Worm (Caenorhabditis elegans) whole organism, dauer: ENCODE data around the gene mrpl-41.
"Not testable (repeated sequence)": the region's sequence is repeated elsewhere in the genome, so short reads cannot be mapped to it uniquely, and the experiment has no call there.

ENCODE experiments used
- unc-62 ChIP-seq: sonication (generic microtip); optimal IDR thresholded peaks from 2 replicates; lab custom pipeline; 2017; ENCODE audit warnings: missing biosample characterization, missing genetic modification reagents, missing genetic modification characterization

The mrpl-41 gene

DNA sequence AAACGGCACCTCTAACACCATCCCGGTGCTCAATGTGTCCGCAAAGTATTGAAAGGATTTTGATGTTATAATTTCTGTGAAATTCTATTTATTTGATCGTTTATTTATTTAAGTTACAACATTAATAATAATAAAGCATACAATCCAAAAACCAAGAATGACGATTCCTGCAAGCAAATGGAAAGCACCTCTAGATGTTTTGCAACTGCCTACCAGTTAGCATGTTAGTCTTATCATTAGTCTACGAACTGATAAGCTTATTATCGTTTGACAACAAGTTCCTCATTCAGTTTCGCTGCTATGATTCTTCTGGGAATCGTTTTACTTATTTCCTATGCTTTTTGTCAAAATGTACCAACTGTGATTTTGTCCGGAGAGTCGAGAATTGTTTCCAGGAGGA lies 10.9 kb downstream of the mrpl-41 start, which contains the start of gene K01A2.6:
Gene K01A2.6 (plus strand): TSS at position 301 of the 400 bp plus-strand sequence.
- TF ChIP-seq unc-62, result no peak

ce11 chrII:300977-301772 lies 12.4 kb downstream of the mrpl-41 start, which contains the start of gene K01A2.5:
Gene K01A2.5 (plus strand): TSS chrII:301273.
- no peak for TF ChIP-seq unc-62

DNA sequence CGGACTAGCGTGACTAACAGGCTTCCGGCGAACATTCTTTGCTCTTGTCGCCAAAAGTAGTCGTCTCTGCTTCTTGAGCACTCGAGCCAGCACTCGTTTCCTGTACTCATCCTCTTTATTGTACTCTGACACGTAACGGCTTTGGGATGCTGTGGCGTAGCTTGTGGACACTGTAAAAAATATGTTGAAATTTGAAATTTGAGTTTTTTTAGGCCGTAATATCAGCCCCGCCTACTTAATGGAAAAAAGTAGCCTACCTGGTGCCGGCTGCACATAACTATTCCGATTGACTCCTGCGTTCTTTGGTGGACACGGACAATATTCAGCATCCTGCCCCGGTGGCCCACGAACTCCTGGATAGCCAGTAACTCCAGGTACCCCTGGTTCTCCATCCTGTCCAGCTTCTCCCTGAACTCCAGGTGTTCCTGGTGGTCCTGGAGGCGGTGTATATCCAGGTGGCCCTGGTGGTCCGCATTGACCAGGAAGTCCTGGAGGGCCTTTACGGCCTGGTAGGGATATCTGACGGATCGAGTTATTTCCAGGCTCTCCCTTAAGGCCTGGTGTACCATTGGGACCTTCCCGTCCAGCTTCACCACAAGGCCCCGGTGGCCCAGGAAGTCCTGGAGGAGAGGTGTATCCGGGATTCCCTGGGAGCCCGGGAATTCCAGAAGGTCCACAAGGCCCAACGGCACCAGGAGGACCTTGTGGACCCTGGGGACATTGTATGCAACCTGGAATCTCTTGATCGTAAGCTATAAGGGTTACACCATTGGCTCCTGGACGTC lies 15.4 kb downstream of the mrpl-41 start:
- TF ChIP-seq unc-62, result no peak

ce11 chrII:305645-306044 lies 16.9 kb downstream of the mrpl-41 start, which contains the start of gene col-69:
Gene col-69 (minus strand): TSS chrII:305745.
- no peak for TF ChIP-seq unc-62

- no peak for TF ChIP-seq unc-62
These were observed 18.4 kb downstream of the mrpl-41 start, which contains the start of gene K01A2.4 for ce11 chrII:307154-307553. Gene K01A2.4 (plus strand): TSS chrII:307454.

ce11 chrII:312110-312509 lies 23.4 kb downstream of the mrpl-41 start, which contains the start of gene mps-2:
Gene mps-2 (minus strand): TSS chrII:312210.
- TF ChIP-seq unc-62, result not testable (repeated sequence)

ce11 chrII:313540-313939 lies 24.8 kb downstream of the mrpl-41 start:
- no peak for TF ChIP-seq unc-62

DNA sequence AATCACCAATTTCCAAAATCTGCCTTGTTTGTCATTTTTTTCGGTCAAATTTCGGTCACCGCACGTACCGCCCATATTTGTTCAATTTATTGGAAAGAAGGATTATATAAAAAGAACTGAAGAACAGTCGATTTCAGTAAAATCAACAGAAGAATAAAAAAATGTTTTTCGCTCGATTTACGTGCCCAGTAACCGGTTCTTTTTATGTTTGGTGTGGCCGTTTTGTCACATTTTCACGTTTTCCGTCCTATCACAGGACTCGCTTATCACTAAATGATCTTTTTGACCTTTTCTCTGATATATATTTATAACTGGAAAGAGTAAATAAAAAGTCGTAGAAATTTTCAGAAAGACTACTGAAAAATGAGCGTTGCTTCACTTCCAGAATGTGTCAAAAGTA lies 30.7 kb downstream of the mrpl-41 start, which contains the start of gene far-7:
Gene far-7 (plus strand): TSS at position 331 of the 400 bp plus-strand sequence.
- TF ChIP-seq unc-62, result no peak

DNA sequence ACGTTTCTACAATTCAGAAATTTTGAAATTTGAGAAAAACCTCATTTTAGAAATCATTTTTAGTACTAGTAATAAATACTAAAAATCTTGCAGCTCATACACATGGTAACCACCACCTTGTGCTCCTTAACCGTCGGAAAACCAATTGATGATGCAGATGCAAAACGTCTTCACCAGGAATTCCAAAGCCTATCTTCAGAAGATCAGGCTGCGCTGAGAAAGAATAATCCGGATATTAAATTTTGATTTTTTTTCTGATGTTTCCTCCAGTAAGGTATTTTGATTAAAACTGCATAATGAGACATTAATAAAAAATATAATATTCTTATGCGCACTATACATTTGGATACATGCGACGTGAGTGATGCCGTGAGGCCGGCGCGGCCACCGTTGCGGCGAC lies 32.0 kb downstream of the mrpl-41 start:
- TF ChIP-seq unc-62, result no peak

DNA sequence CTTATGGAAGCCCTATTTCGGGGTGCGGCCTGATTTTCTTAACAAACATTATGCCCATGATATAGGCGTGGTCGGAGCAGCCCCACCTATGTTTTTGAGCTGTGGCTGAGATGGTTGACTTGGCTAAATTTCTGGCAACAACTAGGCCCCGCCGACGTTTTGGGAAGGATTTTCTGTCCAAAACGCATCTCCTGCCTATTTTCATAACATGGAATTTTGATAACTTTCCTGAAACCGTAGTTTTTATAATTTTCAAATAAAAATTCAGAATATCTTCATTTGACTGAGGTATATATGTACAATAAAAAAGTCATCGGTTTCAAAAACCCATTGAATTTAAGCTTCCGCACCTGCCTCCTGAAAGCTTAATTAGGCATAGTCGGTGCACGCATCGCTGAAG lies 32.4 kb downstream of the mrpl-41 start:
- TF ChIP-seq unc-62, result no peak

- TF ChIP-seq unc-62, result no peak
These were observed 34.5 kb downstream of the mrpl-41 start, which contains the start of gene K01A2.10 for ce11 chrII:323048-323776. Gene K01A2.10 (minus strand): TSS chrII:323098.

- TF ChIP-seq unc-62, result no peak
These were observed 37.1 kb downstream of the mrpl-41 start, which contains the start of gene sgcb-1 for ce11 chrII:325639-326350. Gene sgcb-1 (plus strand): TSS chrII:326300.

DNA sequence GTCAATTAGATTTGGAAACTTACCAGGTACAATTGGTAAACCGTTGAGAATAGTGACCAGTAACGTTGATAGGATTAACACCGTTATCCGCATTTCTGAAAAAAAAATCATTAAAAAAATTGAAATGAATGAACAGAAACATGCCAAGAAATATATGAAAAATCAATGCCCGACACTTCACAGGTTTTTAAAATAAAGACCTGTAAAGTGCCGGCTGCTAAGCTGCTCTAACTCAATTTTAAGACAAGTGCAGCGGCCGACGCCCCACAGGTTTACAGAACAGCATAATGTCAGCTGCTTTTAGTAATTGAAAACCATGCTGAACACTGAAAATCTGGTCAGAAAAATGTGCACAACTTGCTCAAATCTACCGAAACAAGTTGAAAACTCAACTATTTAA lies 43.7 kb downstream of the mrpl-41 start, which contains the start of gene cbn-1:
Gene cbn-1 (minus strand): TSS at position 101 of the 400 bp plus-strand sequence.
- no peak for TF ChIP-seq unc-62

ce11 chrII:333853-334449 lies 45.2 kb downstream of the mrpl-41 start:
- no peak for TF ChIP-seq unc-62

DNA sequence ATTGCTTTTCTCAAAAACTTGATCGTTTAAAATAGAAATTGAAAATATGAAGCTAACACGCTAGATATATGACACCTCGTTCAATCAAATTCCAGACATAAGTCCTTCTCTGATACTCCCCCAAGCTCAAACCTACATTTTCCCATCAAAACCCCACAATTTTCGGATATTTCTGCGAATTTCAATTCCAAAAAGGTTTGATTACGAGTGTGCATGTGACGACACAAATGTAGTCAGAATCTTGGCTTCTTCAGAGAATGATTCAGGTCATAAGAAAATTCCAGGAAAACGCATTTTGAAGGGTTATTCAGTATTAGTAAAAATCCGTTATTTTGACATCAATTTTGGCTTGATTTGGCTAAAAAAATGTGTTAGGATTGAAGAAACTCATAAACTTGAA lies 46.1 kb downstream of the mrpl-41 start:
- TF ChIP-seq unc-62, result no peak
